Worm (Caenorhabditis elegans): Measurements from ENCODE around the gene srlf-17.

DNA sequence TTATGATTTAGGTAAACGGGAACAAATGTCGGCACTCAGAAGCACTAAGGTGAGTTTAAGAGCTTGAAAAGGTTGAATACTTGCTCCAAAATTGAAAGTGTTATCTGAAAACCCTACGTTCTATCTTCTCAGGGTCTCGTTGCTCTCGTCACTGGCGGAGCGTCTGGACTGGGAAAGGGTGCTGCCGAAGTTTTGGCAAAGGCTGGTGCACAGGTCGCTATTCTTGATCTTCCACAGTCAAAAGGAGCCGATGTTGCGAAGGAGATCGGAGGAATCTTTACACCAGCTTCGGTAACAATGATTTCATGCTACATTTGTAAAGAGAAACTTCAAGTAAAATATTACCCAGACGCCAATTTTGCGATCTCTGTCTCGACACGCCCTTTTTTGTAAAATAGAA, 28.8 kb upstream of the srlf-17 start, which contains the start of gene ard-1:
- no peak for TF ChIP-seq ztf-11 (tag; optimal IDR thresholded peaks at IDR 0.05)
- TF ChIP-seq ama-1 (optimal IDR thresholded peaks at IDR 0.05) = no peak
- no peak for TF ChIP-seq nhr-25 (tag; optimal IDR thresholded peaks at IDR 0.05)
- no peak for TF ChIP-seq ztf-4 (tag; optimal IDR thresholded peaks at IDR 0.05)
- TF ChIP-seq nhr-21 (tag; optimal IDR thresholded peaks at IDR 0.05) = no peak
- TF ChIP-seq ZK546.5 (tag; optimal IDR thresholded peaks at IDR 0.05) = no peak
